Fruit fly (Drosophila melanogaster): ENCODE data around the gene CG14857.

Gene CG14857

dm6 chr3R:14819711-14820153 lies 18.2 kb downstream of the CG14857 start (continued):
- TF ChIP-seq zf30C (GFP tag; optimal IDR thresholded peaks at IDR 0.05) (no peak), CG14014 (GFP tag; IDR thresholded peaks at IDR 0.05) (peak; percentile 16; the same call in 1 of the 2 replicates), CG6254 (GFP tag; optimal IDR thresholded peaks at IDR 0.05) (no peak), CG2202 (tag; optimal IDR thresholded peaks at IDR 0.05) (no peak), so (GFP tag; IDR thresholded peaks at IDR 0.05) (peak; percentile 10; the same call in 1 of the 3 replicates), CG10654 (GFP tag; optimal IDR thresholded peaks at IDR 0.05) (no peak), CG3838 (GFP tag; optimal IDR thresholded peaks at IDR 0.05) (peak; percentile 74), CG3281 (GFP tag; optimal IDR thresholded peaks at IDR 0.05) (peak; percentile 34), CG16863 (GFP tag; optimal IDR thresholded peaks at IDR 0.05) (no peak), CG6854 (GFP tag; optimal IDR thresholded peaks at IDR 0.05) (no peak), mirr (GFP tag; optimal IDR thresholded peaks at IDR 0.05) (peak; percentile 49), sr (GFP tag; IDR thresholded peaks at IDR 0.05) (peak; percentile 96), kay (GFP tag; optimal IDR thresholded peaks at IDR 0.05) (no peak), CG14050 (GFP tag; IDR thresholded peaks at IDR 0.05) (no peak), Jarid2 (GFP tag; optimal IDR thresholded peaks at IDR 0.05) (peak; percentile 90), CG5180 (GFP tag; optimal IDR thresholded peaks at IDR 0.05) (peak; percentile 99), CG4360 (GFP tag; IDR thresholded peaks at IDR 0.05) (no peak), klu (GFP tag; IDR thresholded peaks at IDR 0.05) (no peak), Eip74EF (GFP tag; optimal IDR thresholded peaks at IDR 0.05) (peak in 1 of 2 experiments; percentile 1), stc (GFP tag; IDR thresholded peaks at IDR 0.05) (no peak), CG2712 (tag; optimal IDR thresholded peaks at IDR 0.05) (peak; percentile 9), grn (GFP tag; optimal IDR thresholded peaks at IDR 0.05) (no peak), Taf1 (GFP tag; IDR thresholded peaks at IDR 0.05) (0 out of 2 replicates have a peak, but pooled peaks have one; percentile 6), chn (GFP tag; optimal IDR thresholded peaks at IDR 0.05) (peak; percentile 2), schlank (tag; optimal IDR thresholded peaks at IDR 0.05) (no peak), CG8290 (GFP tag; optimal IDR thresholded peaks at IDR 0.05) (no peak), CG8290 (tag; optimal IDR thresholded peaks at IDR 0.05) (peak in 1 of 2 experiments; percentile 13), dmrt99B (tag; optimal IDR thresholded peaks at IDR 0.05) (peak; percentile 2), chm (GFP tag; IDR thresholded peaks at IDR 0.05) (peak; percentile 36; the same call in 1 of the 2 replicates), onecut (GFP tag; IDR thresholded peaks at IDR 0.05) (no peak), CG13775 (GFP tag; optimal IDR thresholded peaks at IDR 0.05) (no peak), CG15479 (GFP tag; optimal IDR thresholded peaks at IDR 0.05) (peak; percentile 94), CG11504 (tag; optimal IDR thresholded peaks at IDR 0.05) (peak; percentile 100), Adf1 (GFP tag; IDR thresholded peaks at IDR 0.05) (peak; percentile 84), Awh (GFP tag; IDR thresholded peaks at IDR 0.05) (peak; percentile 56; the same call in 1 of the 2 replicates), CG13894 (tag; optimal IDR thresholded peaks at IDR 0.05) (peak; percentile 6), CG17385 (GFP tag; optimal IDR thresholded peaks at IDR 0.05) (peak; percentile 15), chinmo (GFP tag; IDR thresholded peaks at IDR 0.05; ENCODE audit: partially characterized antibody) (peak; percentile 91), Scr (GFP tag; IDR thresholded peaks at IDR 0.05; ENCODE audit: partially characterized antibody) (0 out of 2 replicates have a peak, but pooled peaks have one; percentile 7), Aef1 (GFP tag; IDR thresholded peaks at IDR 0.05) (peak; percentile 28; the same call in 1 of the 3 replicates), lilli (GFP tag; optimal IDR thresholded peaks at IDR 0.05) (no peak), CG13287 (GFP tag; IDR thresholded peaks at IDR 0.05; ENCODE audit: partially characterized antibody) (peak; percentile 61), Dip2 (GFP tag; IDR thresholded peaks at IDR 0.05) (no peak), Deaf1 (tag; optimal IDR thresholded peaks at IDR 0.05) (peak; percentile 81), CG10543 (GFP tag; optimal IDR thresholded peaks at IDR 0.05) (peak; percentile 56), CG12155 (GFP tag; optimal IDR thresholded peaks at IDR 0.05) (peak; percentile 6), CG18599 (GFP tag; optimal IDR thresholded peaks at IDR 0.05) (peak; percentile 38), CG43689 (GFP tag; IDR thresholded peaks at IDR 0.05) (no peak), CG3163 (GFP tag; optimal IDR thresholded peaks at IDR 0.05) (peak; percentile 0), Hr51 (GFP tag; optimal IDR thresholded peaks at IDR 0.05) (peak in 1 of 2 experiments; percentile 5)

Measured in whole organism, embryonic.